Worm (Caenorhabditis elegans) whole organism, early embryonic: ENCODE results near the gene Y54G2A.7.

Experiments used
- ceh-13 ChIP-seq: fragments of 200-800 bp; sonication (Bioruptor generic); optimal IDR thresholded peaks from 2 replicates; lab custom pipeline; 2018; ENCODE audit warnings: mild to moderate bottlenecking, missing genetic modification characterization, missing compliant biosample characterization
- flt-1 ChIP-seq: fragments of 200-800 bp; sonication (Bioruptor generic); IDR thresholded peaks from 2 replicates; pipeline ENCODE4 v1.3.6; 2022; ENCODE audit warnings: missing genetic modification characterization, missing compliant biosample characterization
- scrt-1 ChIP-seq: fragments of 200-800 bp; sonication (Bioruptor generic); IDR thresholded peaks from 2 replicates; pipeline ENCODE4 v1.3.6; 2022; ENCODE audit warnings: missing genetic modification characterization, missing compliant biosample characterization

ce11 chrIV:2855056-2855752 is 16.8 kb downstream of the Y54G2A.7 start:
- no peak for TF ChIP-seq flt-1 (GFP tag; lab: Robert Waterston, UW)
- TF ChIP-seq scrt-1 (GFP tag; lab: Robert Waterston, UW), result no peak
- no peak for TF ChIP-seq ceh-13
